Fruit fly (Drosophila melanogaster) whole organism, embryonic: ENCODE data around the gene CG7728.

ENCODE experiments used
- Adf1 ChIP-seq: fragments of 200-800 bp; sonication (Bioruptor generic); IDR thresholded peaks from 2 replicates; pipeline ENCODE4 v1.3.6; 2022; ENCODE audit warnings: missing biosample characterization, missing genetic modification characterization
- Asciz ChIP-seq: fragments of 200-800 bp; sonication (Bioruptor generic); optimal IDR thresholded peaks from 2 replicates; lab custom pipeline; 2017; ENCODE audit warnings: missing biosample characterization, mild to moderate bottlenecking, missing genetic modification characterization, missing genetic modification reagents
- Atf6 ChIP-seq: fragments of 200-800 bp; sonication (Bioruptor generic); IDR thresholded peaks from 2 replicates; pipeline ENCODE4 v1.3.6; 2022; ENCODE audit warnings: missing biosample characterization, missing genetic modification characterization
- Bgb ChIP-seq: fragments of 200-800 bp; sonication (Bioruptor generic); IDR thresholded peaks from 2 replicates; pipeline ENCODE4 v1.3.6; 2022; ENCODE audit warnings: missing biosample characterization, missing genetic modification characterization; ENCODE audit not compliant: partially characterized antibody
- CG12391 ChIP-seq: fragments of 200-800 bp; sonication (Bioruptor generic); optimal IDR thresholded peaks from 3 replicates; lab custom pipeline; 2018; ENCODE audit warnings: missing biosample characterization, mild to moderate bottlenecking, missing genetic modification characterization, moderate library complexity
- CG12769 ChIP-seq: fragments of 200-800 bp; sonication (Bioruptor generic); optimal IDR thresholded peaks from 2 replicates; lab custom pipeline; 2019; ENCODE audit warnings: missing biosample characterization, mild to moderate bottlenecking, missing genetic modification characterization, moderate library complexity
- CG14441 ChIP-seq: fragments of 200-800 bp; sonication (Bioruptor generic); IDR thresholded peaks from 2 replicates; pipeline ENCODE4 v1.3.6; 2022; ENCODE audit warnings: missing biosample characterization, missing genetic modification characterization
- CG15011 ChIP-seq: fragments of 200-800 bp; sonication (Bioruptor generic); optimal IDR thresholded peaks from 3 replicates; lab custom pipeline; 2018; ENCODE audit warnings: missing biosample characterization, mild to moderate bottlenecking, missing genetic modification characterization
- CG16813 ChIP-seq: fragments of 200-800 bp; sonication (Bioruptor generic); IDR thresholded peaks from 3 replicates; pipeline ENCODE4 v1.3.6; 2022; ENCODE audit warnings: missing biosample characterization, missing genetic modification characterization; ENCODE audit not compliant: partially characterized antibody
- CG17361 ChIP-seq: fragments of 200-800 bp; sonication (Bioruptor generic); IDR thresholded peaks from 3 replicates; pipeline ENCODE4 v1.3.6; 2022; ENCODE audit warnings: missing biosample characterization, missing genetic modification characterization
- CG17912 ChIP-seq: fragments of 200-800 bp; sonication (Bioruptor generic); optimal IDR thresholded peaks from 2 replicates; lab custom pipeline; 2018; ENCODE audit warnings: missing biosample characterization, mild to moderate bottlenecking, missing genetic modification characterization
- CG18599 ChIP-seq: fragments of 200-800 bp; sonication (Bioruptor generic); optimal IDR thresholded peaks from 3 replicates; lab custom pipeline; 2017; ENCODE audit warnings: missing biosample characterization, missing genetic modification characterization, mild to moderate bottlenecking, moderate library complexity, missing genetic modification reagents
- CG32532 ChIP-seq: fragments of 200-800 bp; sonication (Bioruptor generic); IDR thresholded peaks from 2 replicates; pipeline ENCODE4 v1.3.6; 2022; ENCODE audit warnings: missing biosample characterization, missing genetic modification characterization
- CG34376 ChIP-seq: fragments of 200-800 bp; sonication (Bioruptor generic); optimal IDR thresholded peaks from 2 replicates; lab custom pipeline; 2018; ENCODE audit warnings: missing biosample characterization, mild to moderate bottlenecking, missing genetic modification characterization
- CG43689 ChIP-seq: fragments of 200-800 bp; sonication (Bioruptor generic); IDR thresholded peaks from 2 replicates; pipeline ENCODE4 v1.3.6; 2022; ENCODE audit warnings: missing biosample characterization, missing genetic modification characterization
- CG5180 ChIP-seq: fragments of 200-800 bp; sonication (Bioruptor generic); optimal IDR thresholded peaks from 3 replicates; lab custom pipeline; 2017; ENCODE audit warnings: missing biosample characterization, missing genetic modification characterization, mild to moderate bottlenecking, moderate library complexity, missing genetic modification reagents
- CG6791 ChIP-seq: fragments of 200-800 bp; sonication (Bioruptor generic); IDR thresholded peaks from 3 replicates; pipeline ENCODE4 v1.3.6; 2022; ENCODE audit warnings: missing biosample characterization, missing genetic modification characterization; ENCODE audit not compliant: partially characterized antibody
- CG7839 ChIP-seq: fragments of 200-800 bp; sonication (Bioruptor generic); optimal IDR thresholded peaks from 3 replicates; lab custom pipeline; 2018; ENCODE audit warnings: missing biosample characterization, mild to moderate bottlenecking, missing genetic modification characterization, moderate library complexity
- CG8281 ChIP-seq: fragments of 200-800 bp; sonication (Bioruptor generic); optimal IDR thresholded peaks from 2 replicates; lab custom pipeline; 2018; ENCODE audit warnings: missing biosample characterization, mild to moderate bottlenecking, missing genetic modification characterization, moderate library complexity
- CG9437 ChIP-seq: fragments of 200-800 bp; sonication (Bioruptor generic); optimal IDR thresholded peaks from 2 replicates; lab custom pipeline; 2018; ENCODE audit warnings: missing biosample characterization, mild to moderate bottlenecking, missing genetic modification characterization
- CG9727 ChIP-seq: fragments of 200-800 bp; sonication (Bioruptor generic); optimal IDR thresholded peaks from 3 replicates; lab custom pipeline; 2017; ENCODE audit warnings: missing biosample characterization, mild to moderate bottlenecking, missing genetic modification characterization
- Deaf1 ChIP-seq: fragments of 200-800 bp; optimal IDR thresholded peaks from 3 replicates; lab custom pipeline; 2019; ENCODE audit warnings: missing biosample characterization, mild to moderate bottlenecking, missing genetic modification characterization, moderate library complexity
- Dref ChIP-seq: fragments of 200-800 bp; sonication (Bioruptor generic); IDR thresholded peaks from 2 replicates; pipeline ENCODE4 v1.3.6; 2022; ENCODE audit warnings: missing biosample characterization, missing genetic modification characterization
- Hey ChIP-seq: fragments of 200-800 bp; sonication (Bioruptor generic); optimal IDR thresholded peaks from 3 replicates; lab custom pipeline; 2018; ENCODE audit warnings: missing biosample characterization, mild to moderate bottlenecking, missing genetic modification characterization
- Jarid2 ChIP-seq: fragments of 200-800 bp; sonication (Bioruptor generic); optimal IDR thresholded peaks from 3 replicates; lab custom pipeline; 2017; ENCODE audit warnings: mild to moderate bottlenecking, missing biosample characterization, missing genetic modification reagents, missing genetic modification characterization
- Lhr ChIP-seq: fragments of 200-800 bp; sonication (Bioruptor generic); optimal IDR thresholded peaks from 3 replicates; lab custom pipeline; 2017; ENCODE audit warnings: mild to moderate bottlenecking, missing biosample characterization, missing genetic modification reagents, missing genetic modification characterization
- Med ChIP-seq: fragments of 200-800 bp; sonication (Bioruptor generic); peaks from one replicate; lab custom pipeline; 2016; ENCODE audit warnings: missing biosample characterization, missing genetic modification characterization, mild to moderate bottlenecking, inconsistent platforms, moderate library complexity
- Myb ChIP-seq: fragments of 200-800 bp; sonication (Bioruptor generic); optimal IDR thresholded peaks from 2 replicates; lab custom pipeline; 2016; ENCODE audit warnings: missing biosample characterization, missing genetic modification characterization
- Ptx1 ChIP-seq: fragments of 200-800 bp; sonication (Bioruptor generic); IDR thresholded peaks from 2 replicates; pipeline ENCODE4 v1.3.6; 2022; ENCODE audit warnings: missing biosample characterization, missing genetic modification characterization
- Rfx ChIP-seq: fragments of 200-800 bp; sonication (Bioruptor generic); IDR thresholded peaks from 2 replicates; pipeline ENCODE4 v1.3.6; 2022; ENCODE audit warnings: missing biosample characterization, missing genetic modification characterization
- Xrp1 ChIP-seq: fragments of 200-800 bp; sonication (Bioruptor generic); IDR thresholded peaks from 2 replicates; pipeline ENCODE4 v1.3.6; 2022; ENCODE audit warnings: missing biosample characterization, missing genetic modification characterization
- aop ChIP-seq: fragments of 200-800 bp; sonication (Bioruptor generic); IDR thresholded peaks from 2 replicates; pipeline ENCODE4 v1.3.6; 2022; ENCODE audit warnings: missing biosample characterization, missing genetic modification characterization
- bbx ChIP-seq: fragments of 200-800 bp; sonication (Bioruptor generic); IDR thresholded peaks from 2 replicates; pipeline ENCODE4 v1.3.6; 2022; ENCODE audit warnings: missing biosample characterization, missing genetic modification characterization; ENCODE audit not compliant: partially characterized antibody
- bowl ChIP-seq: fragments of 200-800 bp; sonication (Bioruptor generic); IDR thresholded peaks from 2 replicates; pipeline ENCODE4 v1.3.6; 2022; ENCODE audit warnings: missing biosample characterization, missing genetic modification characterization
- chinmo ChIP-seq: fragments of 200-800 bp; sonication (Bioruptor generic); IDR thresholded peaks from 4 replicates; pipeline ENCODE4 v1.3.6; 2022; ENCODE audit warnings: missing biosample characterization, missing genetic modification characterization; ENCODE audit not compliant: partially characterized antibody
- ci ChIP-seq: fragments of 200-800 bp; sonication (Bioruptor generic); IDR thresholded peaks from 3 replicates; pipeline ENCODE4 v1.3.6; 2022; ENCODE audit warnings: missing biosample characterization, missing genetic modification characterization
- dysf ChIP-seq: fragments of 200-800 bp; sonication (Bioruptor generic); IDR thresholded peaks from 3 replicates; pipeline ENCODE4 v1.3.6; 2022; ENCODE audit warnings: missing biosample characterization, missing genetic modification characterization
- emc ChIP-seq: fragments of 200-800 bp; sonication (Bioruptor generic); optimal IDR thresholded peaks from 2 replicates; lab custom pipeline; 2016; ENCODE audit warnings: missing biosample characterization, missing genetic modification characterization
- esg ChIP-seq: fragments of 200-800 bp; sonication (Bioruptor generic); conservative IDR thresholded peaks from 2 replicates; pipeline ENCODE4 v1.3.6; 2022; ENCODE audit warnings: missing biosample characterization, missing genetic modification characterization
- lab ChIP-seq: fragments of 200-800 bp; sonication (Bioruptor generic); optimal IDR thresholded peaks from 3 replicates; lab custom pipeline; 2017; ENCODE audit warnings: missing biosample characterization, missing genetic modification characterization, mild to moderate bottlenecking, moderate library complexity, missing genetic modification reagents
- lola ChIP-seq, 3 experiments: fragments of >200 bp in 2 of 3; fragments of 200-800 bp in 1 of 3; sonication (Bioruptor generic) in 1 of 3; optimal IDR thresholded peaks; 2 replicates each; lab custom pipeline; 2017 to 2019; ENCODE audit warnings: missing biosample characterization in 3 of 3, missing genetic modification characterization in 3 of 3, mild to moderate bottlenecking in 1 of 3, moderate library complexity in 1 of 3
- pan ChIP-seq, 4 experiments: fragments of >200 bp in 3 of 4; fragments of 200-800 bp in 1 of 4; sonication (Bioruptor generic) in 1 of 4; optimal IDR thresholded peaks in 3 of 4; IDR thresholded peaks in 1 of 4; 2 replicates each; pipeline versions ENCODE4 v1.3.6 to Lab custom; 2017 to 2022; ENCODE audit warnings: missing biosample characterization in 2 of 4, missing genetic modification characterization in 2 of 4, mixed read lengths in 1 of 4
- sd ChIP-seq: fragments of 200-800 bp; sonication (Bioruptor generic); optimal IDR thresholded peaks from 3 replicates; lab custom pipeline; 2018; ENCODE audit warnings: missing biosample characterization, mild to moderate bottlenecking, missing genetic modification characterization, moderate library complexity
- so ChIP-seq: fragments of 200-800 bp; sonication (Bioruptor generic); IDR thresholded peaks from 3 replicates; pipeline ENCODE4 v1.3.6; 2022; ENCODE audit warnings: missing biosample characterization, missing genetic modification characterization
- tio ChIP-seq: fragments of 200-800 bp; sonication (Bioruptor generic); optimal IDR thresholded peaks from 2 replicates; lab custom pipeline; 2017; ENCODE audit warnings: missing biosample characterization, missing genetic modification characterization, inconsistent platforms

CG7728 gene

dm6 chr3L:17047811-17048239 lies 31.5 kb downstream of the CG7728 start (continued):
- TF ChIP-seq lola (GFP tag; optimal IDR thresholded peaks at IDR 0.05; lab: Kevin White, UChicago) (peak in 1 of 3 experiments; percentile 32), Xrp1 (peak; percentile 30; the same call in 1 of the 2 replicates), CG8281 (peak; percentile 40), pan (optimal IDR thresholded peaks at IDR 0.05; lab: Kevin White, UChicago) (no peak), pan (GFP tag; optimal IDR thresholded peaks at IDR 0.05 in 1 of 2, IDR thresholded peaks at IDR 0.05 in 1 of 2) (peak in 1 of 2 experiments; percentile 22), dysf (GFP tag; lab: Robert Waterston, UW) (peak; percentile 46; the same call in 1 of the 3 replicates), Asciz (GFP tag; lab: Kevin White, UChicago) (peak; percentile 59), CG7839 (tag; lab: Kevin White, UChicago) (no peak), Lhr (GFP tag; lab: Kevin White, UChicago) (peak; percentile 18)

- TF ChIP-seq CG43689 (GFP tag; lab: Robert Waterston, UW) (0 out of 2 replicates have a peak, but pooled peaks have one; percentile 5), Deaf1 (peak; percentile 11), CG32532 (GFP tag; lab: Robert Waterston, UW) (peak; percentile 5; the same call in 1 of the 2 replicates), CG12391 (tag; lab: Kevin White, UChicago) (no peak), Myb (no peak), Dref (no peak), Adf1 (peak; percentile 12; the same call in 1 of the 2 replicates), CG15011 (GFP tag; lab: Kevin White, UChicago) (no peak), CG8281 (no peak), ci (GFP tag; lab: Robert Waterston, UW) (peak; percentile 43; the same call in 2 of the 3 replicates), emc (GFP tag; lab: Kevin White, UChicago) (no peak), Rfx (0 out of 2 replicates have a peak, but pooled peaks have one; percentile 12), Atf6 (peak; percentile 21; the same call in 1 of the 2 replicates), sd (tag; lab: Kevin White, UChicago) (peak; percentile 80), Jarid2 (GFP tag; lab: Kevin White, UChicago) (peak; percentile 22), CG18599 (GFP tag; lab: Kevin White, UChicago) (peak; percentile 17), chinmo (no peak), so (GFP tag; lab: Robert Waterston, UW) (0 out of 3 replicates have a peak, but pooled peaks have one; percentile 9), CG17361 (GFP tag; lab: Robert Waterston, UW) (no peak), bowl (GFP tag; lab: Robert Waterston, UW) (peak; percentile 41; the same call in 1 of the 2 replicates), Hey (tag; lab: Kevin White, UChicago) (no peak), CG5180 (peak; percentile 34), Ptx1 (GFP tag; lab: Robert Waterston, UW) (no peak), esg (GFP tag; lab: Robert Waterston, UW) (no peak), lab (GFP tag; lab: Kevin White, UChicago) (peak; percentile 21), CG9437 (GFP tag; lab: Kevin White, UChicago) (peak; percentile 68), CG17912 (no peak), CG14441 (GFP tag; lab: Robert Waterston, UW) (no peak), CG9727 (GFP tag; lab: Kevin White, UChicago) (peak; percentile 7), Bgb (GFP tag; lab: Robert Waterston, UW) (peak; percentile 15; the same call in 1 of the 2 replicates), CG34376 (GFP tag; lab: Kevin White, UChicago) (no peak), CG6791 (0 out of 3 replicates have a peak, but pooled peaks have one; percentile 26), Med (GFP tag; lab: Kevin White, UChicago) (peak; percentile 12), tio (GFP tag; lab: Kevin White, UChicago) (no peak), CG12769 (tag; lab: Kevin White, UChicago) (peak; percentile 23), bbx (GFP tag; lab: Robert Waterston, UW) (0 out of 2 replicates have a peak, but pooled peaks have one; percentile 25), CG16813 (GFP tag; lab: Robert Waterston, UW) (0 out of 3 replicates have a peak, but pooled peaks have one; percentile 6), aop (GFP tag; lab: Robert Waterston, UW) (no peak)
Observed at dm6 chr3L:17049314-17049713, 33.0 kb downstream of the CG7728 start, which contains the start of gene rogdi. rogdi (plus strand) TSS chr3L:17049512.
